Worm (Caenorhabditis elegans) whole organism, young adult: ENCODE data around the gene tbp-1.

Source experiments
- F55B11.4 ChIP-seq: sonication (generic microtip); optimal IDR thresholded peaks from 2 replicates; lab custom pipeline; 2016; ENCODE audit warnings: missing compliant biosample characterization, missing genetic modification characterization, borderline replicate concordance; ENCODE audit not compliant: insufficient read depth
- F57C9.4 ChIP-seq: sonication (generic microtip); optimal IDR thresholded peaks from 2 replicates; lab custom pipeline; 2017; ENCODE audit warnings: mild to moderate bottlenecking, missing genetic modification characterization, missing compliant biosample characterization
- Y53F4B.3 ChIP-seq: fragments of 200-800 bp; sonication (Bioruptor generic); IDR thresholded peaks from 2 replicates; pipeline ENCODE4 v1.3.6; 2022; ENCODE audit warnings: missing genetic modification reagents, missing genetic modification characterization, missing compliant biosample characterization
- ceh-100 ChIP-seq: fragments of 200-800 bp; sonication (Bioruptor generic); IDR thresholded peaks from 2 replicates; pipeline ENCODE4 v1.3.6; 2022; ENCODE audit warnings: missing genetic modification reagents, missing genetic modification characterization, missing compliant biosample characterization
- chd-7 ChIP-seq: sonication (generic microtip); optimal IDR thresholded peaks from 2 replicates; lab custom pipeline; 2016; ENCODE audit warnings: mild to moderate bottlenecking, missing genetic modification characterization, moderate library complexity, missing compliant biosample characterization
- dpl-1 ChIP-seq: fragments of 150-350 bp; optimal IDR thresholded peaks from 2 replicates; lab custom pipeline; 2014; ENCODE audit warnings: missing biosample characterization, missing genetic modification reagents, missing genetic modification characterization

ce11 chrIII:7375434-7375833 lies 8.4 kb upstream of the tbp-1 start:
- no peak for TF ChIP-seq dpl-1
- no peak for TF ChIP-seq Y53F4B.3 (GFP tag; lab: Robert Waterston, UW)
- no peak for TF ChIP-seq F55B11.4 (tag; lab: Kevin White, UChicago)
- TF ChIP-seq chd-7 (tag; lab: Kevin White, UChicago) = no peak
- no peak for TF ChIP-seq ceh-100
- TF ChIP-seq F57C9.4 (tag; lab: Kevin White, UChicago) = no peak
